Fruit fly (Drosophila melanogaster) whole organism, embryonic: ENCODE measurements around the gene CG13055.
A peak's percentile ranks its signal among the peaks of the same experiment; 100 is the strongest.

ENCODE experiments used
- Antp ChIP-seq: fragments of 200-800 bp; sonication (Bioruptor generic); optimal IDR thresholded peaks from 3 replicates; lab custom pipeline; 2016; ENCODE audit warnings: missing biosample characterization, missing genetic modification characterization
- Awh ChIP-seq: fragments of 200-800 bp; sonication (Bioruptor generic); IDR thresholded peaks from 2 replicates; pipeline ENCODE4, ENCODE4 v1.3.6; 2022; ENCODE audit warnings: missing biosample characterization, missing genetic modification characterization
- BEAF-32 ChIP-seq: fragments of 200-800 bp; sonication (Bioruptor generic); optimal IDR thresholded peaks from 3 replicates; lab custom pipeline; 2017; ENCODE audit warnings: missing biosample characterization, missing genetic modification characterization, mild to moderate bottlenecking, moderate library complexity, missing genetic modification reagents
- BtbVII ChIP-seq: fragments of 200-800 bp; sonication (Bioruptor generic); optimal IDR thresholded peaks from 3 replicates; lab custom pipeline; 2017; ENCODE audit warnings: missing biosample characterization, mild to moderate bottlenecking, missing genetic modification characterization
- Bteb2 ChIP-seq: fragments of 200-800 bp; sonication (Bioruptor generic); optimal IDR thresholded peaks from 2 replicates; lab custom pipeline; 2016; ENCODE audit warnings: missing biosample characterization, missing genetic modification characterization
- CG10209 ChIP-seq: fragments of 200-800 bp; sonication (Bioruptor generic); optimal IDR thresholded peaks from 3 replicates; lab custom pipeline; 2017; ENCODE audit warnings: missing biosample characterization, mild to moderate bottlenecking, missing genetic modification characterization, missing genetic modification reagents
- CG10654 ChIP-seq: fragments of 200-800 bp; sonication (Bioruptor generic); optimal IDR thresholded peaks from 2 replicates; lab custom pipeline; 2016; ENCODE audit warnings: missing biosample characterization, missing genetic modification characterization
- CG12391 ChIP-seq: fragments of 200-800 bp; sonication (Bioruptor generic); optimal IDR thresholded peaks from 3 replicates; lab custom pipeline; 2018; ENCODE audit warnings: missing biosample characterization, mild to moderate bottlenecking, missing genetic modification characterization, moderate library complexity
- CG13287 ChIP-seq: fragments of 200-800 bp; sonication (Bioruptor generic); IDR thresholded peaks from 2 replicates; pipeline ENCODE4 v1.3.6; 2022; ENCODE audit warnings: missing biosample characterization, missing genetic modification characterization; ENCODE audit not compliant: partially characterized antibody
- CG14441 ChIP-seq: fragments of 200-800 bp; sonication (Bioruptor generic); IDR thresholded peaks from 2 replicates; pipeline ENCODE4 v1.3.6; 2022; ENCODE audit warnings: missing biosample characterization, missing genetic modification characterization
- CG1529 ChIP-seq: fragments of 200-800 bp; sonication (Bioruptor generic); optimal IDR thresholded peaks from 3 replicates; lab custom pipeline; 2018; ENCODE audit warnings: missing biosample characterization, missing genetic modification characterization
- CG1602 ChIP-seq: fragments of 200-800 bp; sonication (Bioruptor generic); optimal IDR thresholded peaks from 3 replicates; lab custom pipeline; 2016; ENCODE audit warnings: missing biosample characterization, missing genetic modification characterization
- CG16813 ChIP-seq: fragments of 200-800 bp; sonication (Bioruptor generic); IDR thresholded peaks from 3 replicates; pipeline ENCODE4 v1.3.6; 2022; ENCODE audit warnings: missing biosample characterization, missing genetic modification characterization; ENCODE audit not compliant: partially characterized antibody
- CG17829 ChIP-seq: fragments of 200-800 bp; optimal IDR thresholded peaks from 2 replicates; lab custom pipeline; 2019; ENCODE audit warnings: missing biosample characterization, mild to moderate bottlenecking, missing genetic modification characterization, moderate library complexity
- CG18599 ChIP-seq: fragments of 200-800 bp; sonication (Bioruptor generic); optimal IDR thresholded peaks from 3 replicates; lab custom pipeline; 2017; ENCODE audit warnings: missing biosample characterization, missing genetic modification characterization, mild to moderate bottlenecking, moderate library complexity, missing genetic modification reagents
- CG2199 ChIP-seq: fragments of 200-800 bp; sonication (Bioruptor generic); IDR thresholded peaks from 3 replicates; pipeline ENCODE4 v1.3.6; 2022; ENCODE audit warnings: missing biosample characterization, missing genetic modification characterization
- CG2678 ChIP-seq: fragments of 200-800 bp; sonication (Bioruptor generic); optimal IDR thresholded peaks from 3 replicates; lab custom pipeline; 2019; ENCODE audit warnings: missing biosample characterization, mild to moderate bottlenecking, missing genetic modification characterization, moderate library complexity
- CG31388 ChIP-seq: fragments of 200-800 bp; sonication (Bioruptor generic); optimal IDR thresholded peaks from 2 replicates; lab custom pipeline; 2016; ENCODE audit warnings: missing biosample characterization, missing genetic modification characterization
- CG3847 ChIP-seq: fragments of 200-800 bp; sonication (Bioruptor generic); IDR thresholded peaks from 2 replicates; pipeline ENCODE4 v1.3.6; 2022; ENCODE audit warnings: missing biosample characterization, missing genetic modification characterization
- CG7786 ChIP-seq: fragments of 200-800 bp; sonication (Bioruptor generic); optimal IDR thresholded peaks from 2 replicates; lab custom pipeline; 2016; ENCODE audit warnings: missing biosample characterization, missing genetic modification characterization
- Dek ChIP-seq: fragments of 200-800 bp; sonication (Bioruptor generic); optimal IDR thresholded peaks from 3 replicates; lab custom pipeline; 2019; ENCODE audit warnings: missing biosample characterization, mild to moderate bottlenecking, missing genetic modification characterization, moderate library complexity
- Dp ChIP-seq: fragments of 200-800 bp; sonication (Bioruptor generic); optimal IDR thresholded peaks from 2 replicates; lab custom pipeline; 2018; ENCODE audit warnings: missing biosample characterization, mild to moderate bottlenecking, missing genetic modification characterization, moderate library complexity
- Drgx ChIP-seq: fragments of 200-800 bp; sonication (Bioruptor generic); IDR thresholded peaks from 2 replicates; pipeline ENCODE4 v1.3.6; 2022; ENCODE audit warnings: missing biosample characterization, missing genetic modification characterization
- E2f2 ChIP-seq: fragments of 200-800 bp; sonication (Bioruptor generic); IDR thresholded peaks from 2 replicates; pipeline ENCODE4 v1.3.6; 2022; ENCODE audit warnings: missing biosample characterization, missing genetic modification characterization
- HLHmδ ChIP-seq: fragments of 200-800 bp; sonication (Bioruptor generic); optimal IDR thresholded peaks from 2 replicates; lab custom pipeline; 2018; ENCODE audit warnings: missing biosample characterization, mild to moderate bottlenecking, missing genetic modification characterization, moderate library complexity
- NfI ChIP-seq: fragments of 200-800 bp; sonication (Bioruptor generic); optimal IDR thresholded peaks from 3 replicates; lab custom pipeline; 2018; ENCODE audit warnings: missing biosample characterization, mild to moderate bottlenecking, missing genetic modification characterization, moderate library complexity
- Oaz ChIP-seq: fragments of 200-800 bp; sonication (Bioruptor generic); IDR thresholded peaks from 2 replicates; pipeline ENCODE4 v1.3.6; 2022; ENCODE audit warnings: missing biosample characterization, missing genetic modification characterization
- Spps ChIP-seq: fragments of 200-800 bp; sonication (Bioruptor generic); optimal IDR thresholded peaks from 2 replicates; lab custom pipeline; 2018; ENCODE audit warnings: missing biosample characterization, mild to moderate bottlenecking, missing genetic modification characterization
- Trl ChIP-seq, 3 experiments: fragments of >200 bp in 2 of 3; fragments of 200-800 bp in 1 of 3; sonication (Bioruptor generic) in 1 of 3; optimal IDR thresholded peaks; 2 replicates in 1 of 3; 3 replicates in 2 of 3; lab custom pipeline; 2016 to 2017; ENCODE audit warnings: missing biosample characterization in 1 of 3, missing genetic modification characterization in 1 of 3
- abd-A ChIP-seq: fragments of 200-800 bp; sonication (Bioruptor generic); optimal IDR thresholded peaks from 3 replicates; lab custom pipeline; 2019; ENCODE audit warnings: missing biosample characterization, mild to moderate bottlenecking, missing genetic modification characterization, moderate library complexity
- amos ChIP-seq: fragments of 200-800 bp; sonication (Bioruptor generic); IDR thresholded peaks from 2 replicates; pipeline ENCODE4 v1.3.6; 2022; ENCODE audit warnings: missing biosample characterization, missing genetic modification characterization; ENCODE audit not compliant: partially characterized antibody
- ap ChIP-seq: fragments of 200-800 bp; sonication (Bioruptor generic); IDR thresholded peaks from 2 replicates; pipeline ENCODE4 v1.3.6; 2022; ENCODE audit warnings: missing biosample characterization, missing genetic modification characterization
- chif ChIP-seq, 2 experiments: fragments of 200-800 bp; sonication (Bioruptor generic); optimal IDR thresholded peaks; 3 replicates each; lab custom pipeline; 2016; ENCODE audit warnings: missing biosample characterization in 2 of 2, missing genetic modification characterization in 2 of 2
- emc ChIP-seq: fragments of 200-800 bp; sonication (Bioruptor generic); optimal IDR thresholded peaks from 2 replicates; lab custom pipeline; 2016; ENCODE audit warnings: missing biosample characterization, missing genetic modification characterization
- ewg ChIP-seq: fragments of 200-800 bp; sonication (Bioruptor generic); optimal IDR thresholded peaks from 3 replicates; lab custom pipeline; 2017; ENCODE audit warnings: mild to moderate bottlenecking, missing biosample characterization, missing genetic modification reagents, missing genetic modification characterization
- fd102C ChIP-seq: fragments of 200-800 bp; sonication (Bioruptor generic); optimal IDR thresholded peaks from 2 replicates; lab custom pipeline; 2018; ENCODE audit warnings: missing biosample characterization, mild to moderate bottlenecking, missing genetic modification characterization, moderate library complexity
- ken ChIP-seq: fragments of 200-800 bp; sonication (Bioruptor generic); IDR thresholded peaks from 3 replicates; pipeline ENCODE4 v1.3.6; 2022; ENCODE audit warnings: missing biosample characterization, missing genetic modification characterization
- pb ChIP-seq: fragments of 200-800 bp; sonication (Bioruptor generic); optimal IDR thresholded peaks from 3 replicates; lab custom pipeline; 2016; ENCODE audit warnings: missing biosample characterization, missing genetic modification characterization
- peb ChIP-seq: fragments of 200-800 bp; sonication (Bioruptor generic); IDR thresholded peaks from 2 replicates; pipeline ENCODE4 v1.3.6; 2022; ENCODE audit warnings: missing biosample characterization, missing genetic modification characterization
- pzg ChIP-seq: fragments of 200-800 bp; sonication (Bioruptor generic); optimal IDR thresholded peaks from 3 replicates; lab custom pipeline; 2018; ENCODE audit warnings: missing biosample characterization, mild to moderate bottlenecking, missing genetic modification characterization, moderate library complexity
- run ChIP-seq: fragments of 200-800 bp; sonication (Bioruptor generic); optimal IDR thresholded peaks from 3 replicates; lab custom pipeline; 2018; ENCODE audit warnings: missing biosample characterization, mild to moderate bottlenecking, missing genetic modification characterization
- sd ChIP-seq: fragments of 200-800 bp; sonication (Bioruptor generic); optimal IDR thresholded peaks from 3 replicates; lab custom pipeline; 2018; ENCODE audit warnings: missing biosample characterization, mild to moderate bottlenecking, missing genetic modification characterization, moderate library complexity
- sens ChIP-seq: fragments of 200-800 bp; sonication (Bioruptor generic); peaks from one replicate; lab custom pipeline; 2016; ENCODE audit warnings: missing biosample characterization, missing genetic modification characterization
- sens-2 ChIP-seq: fragments of 200-800 bp; sonication (Bioruptor generic); IDR thresholded peaks from 2 replicates; pipeline ENCODE4 v1.3.6; 2022; ENCODE audit warnings: missing biosample characterization, missing genetic modification characterization
- sob ChIP-seq: fragments of 200-800 bp; sonication (Bioruptor generic); IDR thresholded peaks from 2 replicates; pipeline ENCODE4 v1.3.6; 2022; ENCODE audit warnings: missing biosample characterization, missing genetic modification characterization
- stc ChIP-seq: fragments of 200-800 bp; sonication (Bioruptor generic); IDR thresholded peaks from 2 replicates; pipeline ENCODE4 v1.3.6; 2022; ENCODE audit warnings: missing biosample characterization, missing genetic modification characterization
- trem ChIP-seq: fragments of 200-800 bp; optimal IDR thresholded peaks from 3 replicates; lab custom pipeline; 2019; ENCODE audit warnings: missing biosample characterization, mild to moderate bottlenecking, missing genetic modification characterization, moderate library complexity
- unc-4 ChIP-seq: fragments of 200-800 bp; sonication (Bioruptor generic); IDR thresholded peaks from 2 replicates; pipeline ENCODE4 v1.3.6; 2022; ENCODE audit warnings: missing biosample characterization, missing genetic modification characterization; ENCODE audit not compliant: partially characterized antibody
- z ChIP-seq: fragments of 200-800 bp; sonication (Bioruptor generic); IDR thresholded peaks from 3 replicates; pipeline ENCODE4 v1.3.6; 2022; ENCODE audit warnings: missing biosample characterization, missing genetic modification characterization

The CG13055 gene

dm6 chr3L:16233850-16234494 lies 18.2 kb downstream of the CG13055 start (continued):
- TF ChIP-seq Trl (optimal IDR thresholded peaks at IDR 0.05; lab: Kevin White, UChicago) = no peak
- TF ChIP-seq Trl (GFP tag; optimal IDR thresholded peaks at IDR 0.05; lab: Kevin White, UChicago) = no peak
- TF ChIP-seq BEAF-32 = no peak
- TF ChIP-seq ap = no peak
- TF ChIP-seq trem = no peak
- TF ChIP-seq ken (GFP tag; lab: Robert Waterston, UW) = no peak
- TF ChIP-seq Antp (GFP tag; lab: Kevin White, UChicago) = no peak
- no peak for TF ChIP-seq sob (GFP tag; lab: Robert Waterston, UW)
- no peak for TF ChIP-seq CG2678 (tag; lab: Kevin White, UChicago)
- no peak for TF ChIP-seq Drgx
- TF ChIP-seq BtbVII (GFP tag; lab: Kevin White, UChicago) = no peak
- no peak for TF ChIP-seq CG2199 (GFP tag; lab: Robert Waterston, UW)
- no peak for TF ChIP-seq Awh
- TF ChIP-seq emc (GFP tag; lab: Kevin White, UChicago) = no peak
- TF ChIP-seq CG10654 (GFP tag; lab: Kevin White, UChicago) = no peak
- TF ChIP-seq amos (GFP tag; lab: Robert Waterston, UW) = no peak
- TF ChIP-seq, all 482 proteins: peak for 12

dm6 chr3L:16232924-16233323 lies 19.2 kb downstream of the CG13055 start, which contains the start of gene Hsc20:
Hsc20 (plus strand) TSS chr3L:16233127.
- TF ChIP-seq z (GFP tag; lab: Robert Waterston, UW) (no peak), CG10209 (no peak), unc-4 (GFP tag; lab: Robert Waterston, UW) (0 out of 2 replicates have a peak, but pooled peaks have one; percentile 11), sd (tag; lab: Kevin White, UChicago) (no peak), CG14441 (GFP tag; lab: Robert Waterston, UW) (no peak), Dp (peak; percentile 30), Spps (tag; lab: Kevin White, UChicago) (no peak), HLHmδ (GFP tag; lab: Kevin White, UChicago) (no peak), run (no peak), CG7786 (GFP tag; lab: Kevin White, UChicago) (no peak), Dek (tag; lab: Kevin White, UChicago) (no peak), Bteb2 (GFP tag; lab: Kevin White, UChicago) (no peak), CG31388 (GFP tag; lab: Kevin White, UChicago) (no peak), abd-A (tag; lab: Kevin White, UChicago) (no peak), CG1602 (GFP tag; lab: Kevin White, UChicago) (no peak), BEAF-32 (peak; percentile 24), peb (GFP tag; lab: Robert Waterston, UW) (no peak), CG18599 (no peak), stc (no peak), CG17829 (tag; lab: Kevin White, UChicago) (no peak), CG3847 (GFP tag; lab: Robert Waterston, UW) (no peak), CG12391 (tag; lab: Kevin White, UChicago) (no peak), Oaz (no peak), NfI (GFP tag; lab: Kevin White, UChicago) (no peak), fd102C (no peak), chif (GFP tag; optimal IDR thresholded peaks at IDR 0.05; lab: Kevin White, UChicago) (no peak), ewg (GFP tag; lab: Kevin White, UChicago) (no peak), pzg (GFP tag; lab: Kevin White, UChicago) (peak; percentile 12), sens-2 (GFP tag; lab: Robert Waterston, UW) (no peak), sens (GFP tag; lab: Kevin White, UChicago) (no peak), CG16813 (GFP tag; lab: Robert Waterston, UW) (no peak), pb (GFP tag; lab: Kevin White, UChicago) (no peak), CG13287 (peak; percentile 13; the same call in 1 of the 2 replicates), E2f2 (GFP tag; lab: Robert Waterston, UW) (peak; percentile 29; the same call in 1 of the 2 replicates), CG1529 (GFP tag; lab: Kevin White, UChicago) (no peak)
